Worm (Caenorhabditis elegans): ENCODE data around the gene clec-252.
A peak's percentile ranks its signal among the peaks of the same experiment; 100 is the strongest.

- TF ChIP-seq unc-130 (GFP tag; optimal IDR thresholded peaks at IDR 0.05) (peak; percentile 26), dve-1 (tag; optimal IDR thresholded peaks at IDR 0.05; ENCODE audit: insufficient read depth) (no peak), D1046.2 (GFP tag; IDR thresholded peaks at IDR 0.05) (peak; percentile 88; the same call in 1 of the 2 replicates), ama-1 (optimal IDR thresholded peaks at IDR 0.05) (no peak), php-3 (GFP tag; IDR thresholded peaks at IDR 0.05) (no peak; the same call in 1 of the 2 replicates), R02D3.7 (tag; optimal IDR thresholded peaks at IDR 0.05) (no peak)
These were observed 36.5 kb downstream of the clec-252 start for ce11 chrV:18712118-18712517.
